Worm (Caenorhabditis elegans): ENCODE measurements around the gene eif-2Bdelta.
A peak's percentile ranks its signal among the peaks of the same experiment; 100 is the strongest.

ce11 chrV:9546860-9547269, 33.2 kb downstream of the eif-2Bdelta start, which contains the start of gene his-37:
- peak; percentile 38 for TF ChIP-seq efl-1 (GFP tag; optimal IDR thresholded peaks at IDR 0.05)
- TF ChIP-seq unc-130 (GFP tag; optimal IDR thresholded peaks at IDR 0.05) = no peak
- no peak for TF ChIP-seq B0019.2 (GFP tag; conservative IDR thresholded peaks at IDR 0.05)
- TF ChIP-seq sea-2 (GFP tag; IDR thresholded peaks at IDR 0.05) = 0 out of 2 replicates have a peak, but pooled peaks have one; percentile 55
- TF ChIP-seq F22D6.2 (tag; optimal IDR thresholded peaks at IDR 0.05) = peak; percentile 92
- TF ChIP-seq ekl-4 (GFP tag; IDR thresholded peaks at IDR 0.05) = peak; percentile 93
- TF ChIP-seq F39B2.1 (GFP tag; IDR thresholded peaks at IDR 0.05) = peak; percentile 100
- no peak for TF ChIP-seq mxl-1 (tag; optimal IDR thresholded peaks at IDR 0.05)
